Fruit fly (Drosophila melanogaster) whole organism, embryonic: Measurements from ENCODE around the gene Sec23.
A peak's percentile ranks its signal among the peaks of the same experiment; 100 is the strongest.

Experiments used
- Adf1 ChIP-seq: fragments of 200-800 bp; sonication (Bioruptor generic); IDR thresholded peaks from 2 replicates; pipeline ENCODE4 v1.3.6; 2022; ENCODE audit warnings: missing biosample characterization, missing genetic modification characterization
- CG10321 ChIP-seq: fragments of 200-800 bp; sonication (Bioruptor generic); IDR thresholded peaks from 2 replicates; pipeline ENCODE4 v1.3.6; 2022; ENCODE audit warnings: missing biosample characterization, missing genetic modification characterization
- CG10543 ChIP-seq: fragments of 200-800 bp; sonication (Bioruptor generic); optimal IDR thresholded peaks from 3 replicates; lab custom pipeline; 2017; ENCODE audit warnings: missing biosample characterization, mild to moderate bottlenecking, missing genetic modification characterization, moderate library complexity
- CG11560 ChIP-seq: fragments of 200-800 bp; sonication (Bioruptor generic); IDR thresholded peaks from 3 replicates; pipeline ENCODE4 v1.3.6; 2022; ENCODE audit warnings: missing biosample characterization, missing genetic modification characterization
- CG11695 ChIP-seq: fragments of 200-800 bp; sonication (Bioruptor generic); IDR thresholded peaks from 3 replicates; pipeline ENCODE4 v1.3.6; 2022; ENCODE audit warnings: missing biosample characterization, missing genetic modification characterization
- CG12219 ChIP-seq: fragments of 200-800 bp; sonication (Bioruptor generic); optimal IDR thresholded peaks from 3 replicates; lab custom pipeline; 2018; ENCODE audit warnings: missing biosample characterization, mild to moderate bottlenecking, missing genetic modification characterization
- CG12299 ChIP-seq: fragments of 200-800 bp; sonication (Bioruptor generic); optimal IDR thresholded peaks from 2 replicates; lab custom pipeline; 2018; ENCODE audit warnings: missing biosample characterization, mild to moderate bottlenecking, missing genetic modification characterization
- CG13775 ChIP-seq: fragments of 200-800 bp; sonication (Bioruptor generic); optimal IDR thresholded peaks from 3 replicates; lab custom pipeline; 2017; ENCODE audit warnings: missing biosample characterization, mild to moderate bottlenecking, missing genetic modification characterization
- CG1647 ChIP-seq: fragments of 200-800 bp; sonication (Bioruptor generic); optimal IDR thresholded peaks from 3 replicates; lab custom pipeline; 2016; ENCODE audit warnings: missing biosample characterization, missing genetic modification characterization
- CG2129 ChIP-seq: fragments of 200-800 bp; sonication (Bioruptor generic); IDR thresholded peaks from 2 replicates; pipeline ENCODE4 v1.3.6; 2022; ENCODE audit warnings: missing biosample characterization, missing genetic modification characterization; ENCODE audit not compliant: partially characterized antibody
- CG2678 ChIP-seq: fragments of 200-800 bp; sonication (Bioruptor generic); optimal IDR thresholded peaks from 3 replicates; lab custom pipeline; 2019; ENCODE audit warnings: missing biosample characterization, mild to moderate bottlenecking, missing genetic modification characterization, moderate library complexity
- CG2889 ChIP-seq: fragments of 200-800 bp; sonication (Bioruptor generic); IDR thresholded peaks from 3 replicates; pipeline ENCODE4 v1.3.6; 2022; ENCODE audit warnings: missing biosample characterization, missing genetic modification characterization
- CG31388 ChIP-seq: fragments of 200-800 bp; sonication (Bioruptor generic); optimal IDR thresholded peaks from 2 replicates; lab custom pipeline; 2016; ENCODE audit warnings: missing biosample characterization, missing genetic modification characterization
- CG6272 ChIP-seq: fragments of 200-800 bp; sonication (Bioruptor generic); IDR thresholded peaks from 2 replicates; pipeline ENCODE4 v1.3.6; 2022; ENCODE audit warnings: missing biosample characterization, missing genetic modification characterization
- CG6813 ChIP-seq: fragments of 200-800 bp; sonication (Bioruptor generic); optimal IDR thresholded peaks from 2 replicates; lab custom pipeline; 2017; ENCODE audit warnings: missing biosample characterization, missing genetic modification characterization, mild to moderate bottlenecking, moderate library complexity, missing genetic modification reagents
- CG7271 ChIP-seq: fragments of 200-800 bp; sonication (Bioruptor generic); optimal IDR thresholded peaks from 2 replicates; lab custom pipeline; 2018; ENCODE audit warnings: missing biosample characterization, mild to moderate bottlenecking, missing genetic modification characterization, moderate library complexity
- CG8388 ChIP-seq: fragments of 200-800 bp; sonication (Bioruptor generic); optimal IDR thresholded peaks from 2 replicates; lab custom pipeline; 2019; ENCODE audit warnings: missing biosample characterization, mild to moderate bottlenecking, missing genetic modification characterization, moderate library complexity
- CG9797 ChIP-seq: fragments of 200-800 bp; sonication (Bioruptor generic); optimal IDR thresholded peaks from 3 replicates; lab custom pipeline; 2018; ENCODE audit warnings: missing biosample characterization, mild to moderate bottlenecking, missing genetic modification characterization
- CHES-1-like ChIP-seq: fragments of 200-800 bp; sonication (Bioruptor generic); optimal IDR thresholded peaks from 2 replicates; lab custom pipeline; 2016; ENCODE audit warnings: missing biosample characterization, missing genetic modification characterization
- Chrac-16 ChIP-seq: fragments of 200-800 bp; sonication (Bioruptor generic); optimal IDR thresholded peaks from 3 replicates; lab custom pipeline; 2016; ENCODE audit warnings: missing biosample characterization, missing genetic modification characterization
- Dad ChIP-seq: fragments of 200-800 bp; sonication (Bioruptor generic); optimal IDR thresholded peaks from 3 replicates; lab custom pipeline; 2016; ENCODE audit warnings: missing biosample characterization, missing genetic modification characterization
- Dp ChIP-seq: fragments of 200-800 bp; sonication (Bioruptor generic); optimal IDR thresholded peaks from 2 replicates; lab custom pipeline; 2018; ENCODE audit warnings: missing biosample characterization, mild to moderate bottlenecking, missing genetic modification characterization, moderate library complexity
- Gug ChIP-seq: fragments of 200-800 bp; sonication (Bioruptor generic); IDR thresholded peaks from 4 replicates; pipeline ENCODE4 v1.3.6; 2022; ENCODE audit warnings: missing biosample characterization, missing genetic modification characterization
- H15 ChIP-seq: fragments of 200-800 bp; sonication (Bioruptor generic); IDR thresholded peaks from 3 replicates; pipeline ENCODE4 v1.3.6; 2022; ENCODE audit warnings: missing biosample characterization, missing genetic modification characterization
- Med ChIP-seq: fragments of 200-800 bp; sonication (Bioruptor generic); peaks from one replicate; lab custom pipeline; 2016; ENCODE audit warnings: missing biosample characterization, missing genetic modification characterization, mild to moderate bottlenecking, inconsistent platforms, moderate library complexity
- Mrtf ChIP-seq: fragments of 200-800 bp; sonication (Bioruptor generic); IDR thresholded peaks from 3 replicates; pipeline ENCODE4 v1.3.6; 2022; ENCODE audit warnings: missing biosample characterization, missing genetic modification characterization
- NC2β ChIP-seq: fragments of 200-800 bp; sonication (Bioruptor generic); optimal IDR thresholded peaks from 2 replicates; lab custom pipeline; 2016; ENCODE audit warnings: missing biosample characterization, missing genetic modification characterization
- NfI ChIP-seq: fragments of 200-800 bp; sonication (Bioruptor generic); optimal IDR thresholded peaks from 3 replicates; lab custom pipeline; 2018; ENCODE audit warnings: missing biosample characterization, mild to moderate bottlenecking, missing genetic modification characterization, moderate library complexity
- Optix ChIP-seq: fragments of 200-800 bp; sonication (Bioruptor generic); IDR thresholded peaks from 3 replicates; pipeline ENCODE4 v1.3.6; 2022; ENCODE audit warnings: missing biosample characterization, missing genetic modification characterization
- Six4 ChIP-seq: fragments of 200-800 bp; sonication (Bioruptor generic); optimal IDR thresholded peaks from 2 replicates; lab custom pipeline; 2016; ENCODE audit warnings: missing biosample characterization, missing genetic modification characterization
- Sox100B ChIP-seq: fragments of 200-800 bp; sonication (Bioruptor generic); optimal IDR thresholded peaks from 3 replicates; lab custom pipeline; 2018; ENCODE audit warnings: missing biosample characterization, mild to moderate bottlenecking, missing genetic modification characterization
- aop ChIP-seq: fragments of 200-800 bp; sonication (Bioruptor generic); IDR thresholded peaks from 2 replicates; pipeline ENCODE4 v1.3.6; 2022; ENCODE audit warnings: missing biosample characterization, missing genetic modification characterization
- ase ChIP-seq: fragments of 200-800 bp; sonication (Bioruptor generic); IDR thresholded peaks from 3 replicates; pipeline ENCODE4 v1.3.6; 2022; ENCODE audit warnings: missing biosample characterization, missing genetic modification characterization
- cas ChIP-seq: fragments of 200-800 bp; sonication (Bioruptor generic); IDR thresholded peaks from 2 replicates; pipeline ENCODE4 v1.3.6; 2022; ENCODE audit warnings: missing biosample characterization, missing genetic modification characterization
- chn ChIP-seq: fragments of 200-800 bp; sonication (Bioruptor generic); optimal IDR thresholded peaks from 2 replicates; lab custom pipeline; 2016; ENCODE audit warnings: missing biosample characterization, missing genetic modification characterization
- cwo ChIP-seq: fragments of 200-800 bp; sonication (Bioruptor generic); optimal IDR thresholded peaks from 3 replicates; lab custom pipeline; 2017; ENCODE audit warnings: missing biosample characterization, missing genetic modification characterization, mild to moderate bottlenecking, moderate library complexity, missing genetic modification reagents
- dmrt11E ChIP-seq: fragments of 200-800 bp; sonication (Bioruptor generic); optimal IDR thresholded peaks from 3 replicates; lab custom pipeline; 2018; ENCODE audit warnings: missing biosample characterization, mild to moderate bottlenecking, missing genetic modification characterization, moderate library complexity
- dmrt99B ChIP-seq: fragments of 200-800 bp; sonication (Bioruptor generic); optimal IDR thresholded peaks from 2 replicates; lab custom pipeline; 2018; ENCODE audit warnings: missing biosample characterization, mild to moderate bottlenecking, missing genetic modification characterization, moderate library complexity
- ind ChIP-seq: fragments of 200-800 bp; sonication (Bioruptor generic); optimal IDR thresholded peaks from 3 replicates; lab custom pipeline; 2016; ENCODE audit warnings: missing biosample characterization, missing genetic modification characterization
- jing ChIP-seq: fragments of 200-800 bp; sonication (Bioruptor generic); optimal IDR thresholded peaks from 2 replicates; lab custom pipeline; 2018; ENCODE audit warnings: missing biosample characterization, mild to moderate bottlenecking, missing genetic modification characterization
- kay ChIP-seq: fragments of 200-800 bp; sonication (Bioruptor generic); optimal IDR thresholded peaks from 2 replicates; lab custom pipeline; 2016; ENCODE audit warnings: missing biosample characterization, missing genetic modification characterization
- kni ChIP-seq: fragments of 200-800 bp; sonication (Bioruptor generic); optimal IDR thresholded peaks from 3 replicates; lab custom pipeline; 2017; ENCODE audit warnings: mild to moderate bottlenecking, missing biosample characterization, missing genetic modification reagents, missing genetic modification characterization
- nerfin-2 ChIP-seq: fragments of 200-800 bp; sonication (Bioruptor generic); IDR thresholded peaks from 2 replicates; pipeline ENCODE4 v1.3.6; 2022; ENCODE audit warnings: missing biosample characterization, missing genetic modification characterization; ENCODE audit not compliant: partially characterized antibody
- org-1 ChIP-seq: fragments of 200-800 bp; sonication (Bioruptor generic); optimal IDR thresholded peaks from 2 replicates; lab custom pipeline; 2017; ENCODE audit warnings: missing biosample characterization, missing genetic modification characterization
- otp ChIP-seq: fragments of 200-800 bp; sonication (Bioruptor generic); IDR thresholded peaks from 3 replicates; pipeline ENCODE4, ENCODE4 v1.3.6; 2022; ENCODE audit warnings: missing biosample characterization, missing genetic modification characterization
- pb ChIP-seq: fragments of 200-800 bp; sonication (Bioruptor generic); optimal IDR thresholded peaks from 3 replicates; lab custom pipeline; 2016; ENCODE audit warnings: missing biosample characterization, missing genetic modification characterization
- prd ChIP-seq, 3 experiments: fragments of >200 bp in 2 of 3; fragments of 200-800 bp in 1 of 3; sonication (Bioruptor generic) in 1 of 3; optimal IDR thresholded peaks in 2 of 3; IDR thresholded peaks in 1 of 3; 2 replicates in 2 of 3; 3 replicates in 1 of 3; pipeline versions ENCODE4 v1.3.6 to Lab custom; 2017 to 2022; ENCODE audit warnings: missing biosample characterization in 1 of 3, missing genetic modification characterization in 1 of 3
- sc ChIP-seq, 3 experiments: fragments of >200 bp in 2 of 3; fragments of 200-800 bp in 1 of 3; sonication (Bioruptor generic) in 1 of 3; optimal IDR thresholded peaks; 2 replicates in 2 of 3; 3 replicates in 1 of 3; lab custom pipeline; 2017; ENCODE audit warnings: mild to moderate bottlenecking in 1 of 3, missing biosample characterization in 1 of 3, missing genetic modification characterization in 1 of 3, missing genetic modification reagents in 1 of 3

Sec23 gene

dm6 chr3R:5682921-5683748 is 34.3 kb downstream of the Sec23 start (continued):
- TF ChIP-seq CG1647 (GFP tag; lab: Kevin White, UChicago) (no peak), CG11695 (GFP tag; lab: Robert Waterston, UW) (0 out of 3 replicates have a peak, but pooled peaks have one; percentile 22), otp (GFP tag; lab: Robert Waterston, UW) (0 out of 3 replicates have a peak, but pooled peaks have one; percentile 16), chn (GFP tag; lab: Kevin White, UChicago) (peak; percentile 33), CG2129 (GFP tag; lab: Robert Waterston, UW) (no peak), CG8388 (GFP tag; lab: Kevin White, UChicago) (peak; percentile 68), CG2678 (tag; lab: Kevin White, UChicago) (no peak), Optix (GFP tag; lab: Robert Waterston, UW) (no peak), CG10321 (GFP tag; lab: Robert Waterston, UW) (no peak), cas (GFP tag; lab: Robert Waterston, UW) (no peak), org-1 (GFP tag; lab: Kevin White, UChicago) (peak; percentile 35), CG12219 (peak; percentile 48), CG6813 (GFP tag; lab: Kevin White, UChicago) (peak; percentile 32), cwo (GFP tag; lab: Kevin White, UChicago) (no peak), ase (GFP tag; lab: Robert Waterston, UW) (0 out of 3 replicates have a peak, but pooled peaks have one; percentile 11), CG2889 (GFP tag; lab: Robert Waterston, UW) (peak; percentile 28; the same call in 1 of the 3 replicates), Sox100B (GFP tag; lab: Kevin White, UChicago) (no peak), Med (GFP tag; lab: Kevin White, UChicago) (peak; percentile 81), Chrac-16 (GFP tag; lab: Kevin White, UChicago) (peak; percentile 48), kay (no peak), prd (optimal IDR thresholded peaks at IDR 0.05; lab: Kevin White, UChicago) (no peak), prd (GFP tag; IDR thresholded peaks at IDR 0.05; lab: Robert Waterston, UW) (peak; percentile 50; the same call in 2 of the 3 replicates), Dad (GFP tag; lab: Kevin White, UChicago) (peak; percentile 22), NC2β (GFP tag; lab: Kevin White, UChicago) (peak; percentile 34), dmrt11E (tag; lab: Kevin White, UChicago) (peak; percentile 75), Adf1 (no peak), Six4 (GFP tag; lab: Kevin White, UChicago) (no peak), NfI (GFP tag; lab: Kevin White, UChicago) (no peak), CG9797 (GFP tag; lab: Kevin White, UChicago) (no peak), kni (GFP tag; lab: Kevin White, UChicago) (peak; percentile 90), CG6272 (GFP tag; lab: Robert Waterston, UW) (no peak), CG11560 (tag; lab: Robert Waterston, UW) (no peak), pb (peak; percentile 22), CG12299 (tag; lab: Kevin White, UChicago) (peak; percentile 35), ind (GFP tag; lab: Kevin White, UChicago) (peak; percentile 36), H15 (GFP tag; lab: Robert Waterston, UW) (0 out of 3 replicates have a peak, but pooled peaks have one; percentile 32), Gug (GFP tag; lab: Robert Waterston, UW) (peak; percentile 10; the same call in 1 of the 4 replicates), CG31388 (GFP tag; lab: Kevin White, UChicago) (no peak), Dp (no peak), nerfin-2 (GFP tag; lab: Robert Waterston, UW) (no peak), jing (GFP tag; lab: Kevin White, UChicago) (peak; percentile 50), CG13775 (GFP tag; lab: Kevin White, UChicago) (peak; percentile 13), CG7271 (tag; lab: Kevin White, UChicago) (no peak), aop (GFP tag; lab: Robert Waterston, UW) (no peak), sc (optimal IDR thresholded peaks at IDR 0.05; lab: Kevin White, UChicago) (no peak), sc (GFP tag; optimal IDR thresholded peaks at IDR 0.05; lab: Kevin White, UChicago) (no peak), CHES-1-like (GFP tag; lab: Kevin White, UChicago) (no peak), dmrt99B (tag; lab: Kevin White, UChicago) (peak; percentile 83), Mrtf (GFP tag; lab: Robert Waterston, UW) (peak; percentile 30; the same call in 2 of the 3 replicates), CG10543 (no peak)
